Worm (Caenorhabditis elegans): Measurements from ENCODE around the gene F46B3.1.

ce11 chrV:20639294-20639693 lies 42.3 kb upstream of the F46B3.1 start, which contains the start of gene srxa-14:
- TF ChIP-seq W03F9.2 (tag; optimal IDR thresholded peaks at IDR 0.05) (no peak), him-1 (tag; optimal IDR thresholded peaks at IDR 0.05) (no peak), dao-5 (tag; optimal IDR thresholded peaks at IDR 0.05) (no peak)
